Fruit fly (Drosophila melanogaster): ENCODE results near the gene dachs.
A peak's percentile ranks its signal among the peaks of the same experiment; 100 is the strongest.

DNA sequence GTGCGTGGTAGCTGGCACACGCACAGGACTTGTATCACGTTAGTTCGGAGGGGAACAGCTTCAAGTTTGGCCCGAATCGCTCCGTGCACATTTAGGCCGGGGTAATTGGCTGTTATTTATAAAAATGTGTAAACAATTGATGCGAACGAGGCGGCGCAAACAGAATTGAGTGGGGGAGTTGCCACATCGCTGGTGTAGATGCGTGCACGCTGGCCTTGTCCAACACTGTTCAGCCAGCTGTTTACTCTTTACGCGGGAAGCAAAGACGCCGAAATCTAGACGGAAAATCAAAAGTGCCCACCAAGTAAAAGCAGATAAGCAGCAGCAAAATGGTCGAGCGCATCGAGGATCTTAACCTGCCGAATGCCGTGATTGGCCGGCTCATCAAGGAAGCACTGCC is 29.4 kb upstream of the dachs start, which contains the start of the genes D12 and Chrac-14:
- TF ChIP-seq Mnt (GFP tag; optimal IDR thresholded peaks at IDR 0.05): peak; percentile 65
- TF ChIP-seq toe (GFP tag; optimal IDR thresholded peaks at IDR 0.05): no peak
- TF ChIP-seq CG7101 (tag; optimal IDR thresholded peaks at IDR 0.05): peak; percentile 24
- no peak for TF ChIP-seq Hr96 (GFP tag; optimal IDR thresholded peaks at IDR 0.05)
- TF ChIP-seq kay (GFP tag; ENCODE audit: borderline replicate concordance): no peak
- TF ChIP-seq bab1 (GFP tag; optimal IDR thresholded peaks at IDR 0.05): peak; percentile 15
- no peak for TF ChIP-seq cic (GFP tag; optimal IDR thresholded peaks at IDR 0.05)
